Fruit fly (Drosophila melanogaster): ENCODE measurements around the gene CG15362.

DNA sequence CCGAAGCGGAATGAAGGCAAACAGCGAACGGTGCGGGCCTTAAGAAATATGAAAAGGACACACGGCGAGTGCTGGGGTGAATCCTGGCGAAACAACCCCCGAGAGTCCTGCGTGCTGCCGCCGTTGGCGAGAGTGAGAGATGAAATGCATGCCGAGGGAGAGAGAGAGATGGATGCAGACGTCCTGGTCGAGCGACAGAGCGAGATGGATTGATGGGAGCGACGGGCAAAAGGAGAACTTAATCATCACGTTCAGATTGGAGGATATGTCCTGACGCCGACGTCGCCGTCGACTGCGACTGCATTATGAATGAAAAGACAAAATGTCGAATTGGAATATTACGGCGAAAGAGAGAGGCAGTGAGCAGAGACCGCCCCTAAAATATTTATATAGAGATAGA, 26.4 kb upstream of the CG15362 start:
- TF ChIP-seq Lpt (GFP tag; optimal IDR thresholded peaks at IDR 0.05) (no peak), Gug (GFP tag; IDR thresholded peaks at IDR 0.05) (no peak), CG11294 (GFP tag; IDR thresholded peaks at IDR 0.05) (no peak), CG16779 (tag; optimal IDR thresholded peaks at IDR 0.05) (no peak), Eip75B (GFP tag; optimal IDR thresholded peaks at IDR 0.05) (no peak), Smox (GFP tag; optimal IDR thresholded peaks at IDR 0.05) (no peak), Eip93F (GFP tag; optimal IDR thresholded peaks at IDR 0.05) (no peak), CG6163 (GFP tag; IDR thresholded peaks at IDR 0.05) (no peak)
